Fruit fly (Drosophila melanogaster): ENCODE results near the gene Ge-1.

Ge-1 gene

DNA sequence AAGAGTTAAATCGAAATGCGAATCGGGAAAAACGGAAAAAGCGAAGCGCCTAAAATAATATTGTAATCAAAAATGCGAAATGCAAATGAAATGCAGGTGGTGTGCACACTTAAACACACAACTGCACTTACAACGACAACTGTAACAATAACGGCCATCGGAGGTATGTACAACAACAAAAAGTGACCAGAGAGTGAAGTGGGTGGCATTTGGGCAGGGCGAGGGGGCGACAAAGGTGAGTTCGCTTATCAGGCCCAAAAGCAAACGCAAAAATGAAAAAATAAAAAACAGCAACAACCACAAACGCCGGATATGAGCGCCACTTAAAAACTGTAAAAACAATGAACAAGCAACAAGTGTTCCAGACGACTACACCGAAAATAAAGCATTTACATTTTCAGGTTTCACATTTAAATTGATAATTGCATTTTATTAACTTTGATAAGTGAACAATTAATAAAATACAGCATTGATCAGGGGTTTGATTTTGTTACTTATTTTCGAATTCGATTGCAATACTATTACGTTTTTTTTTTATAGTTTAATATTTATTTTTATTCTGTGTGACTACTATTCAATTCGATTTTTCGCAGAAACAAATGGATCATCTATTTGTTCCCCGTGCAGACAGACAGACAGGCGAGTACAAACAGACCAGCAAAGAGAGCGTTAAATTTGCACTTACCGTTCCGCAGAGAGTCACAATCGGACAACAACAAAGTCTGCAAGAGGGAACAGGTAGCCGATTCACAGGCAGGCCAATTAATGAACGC lies 35.4 kb downstream of the Ge-1 start (continued):
- TF ChIP-seq Nf-YB (GFP tag; optimal IDR thresholded peaks at IDR 0.05) (no peak), CG15601 (tag; optimal IDR thresholded peaks at IDR 0.05) (no peak), zf30C (GFP tag; optimal IDR thresholded peaks at IDR 0.05) (peak; percentile 39), z (GFP tag; IDR thresholded peaks at IDR 0.05) (no peak), eyg (GFP tag; optimal IDR thresholded peaks at IDR 0.05) (no peak), dimm (GFP tag; IDR thresholded peaks at IDR 0.05) (no peak), CG7987 (GFP tag; optimal IDR thresholded peaks at IDR 0.05) (no peak), CG9797 (GFP tag; optimal IDR thresholded peaks at IDR 0.05) (no peak), eve (GFP tag; optimal IDR thresholded peaks at IDR 0.05) (no peak), CG6272 (GFP tag; IDR thresholded peaks at IDR 0.05) (no peak), Hand (GFP tag; optimal IDR thresholded peaks at IDR 0.05) (peak; percentile 43), unpg (GFP tag; optimal IDR thresholded peaks at IDR 0.05) (peak; percentile 33), CG6689 (GFP tag; IDR thresholded peaks at IDR 0.05) (peak; percentile 42; the same call in 1 of the 2 replicates), fd102C (GFP tag; optimal IDR thresholded peaks at IDR 0.05) (no peak), CG4360 (GFP tag; IDR thresholded peaks at IDR 0.05) (peak; percentile 26; the same call in 1 of the 2 replicates), CG2199 (GFP tag; IDR thresholded peaks at IDR 0.05) (no peak), CG42726 (GFP tag; IDR thresholded peaks at IDR 0.05; ENCODE audit: partially characterized antibody) (no peak), jigr1 (GFP tag; IDR thresholded peaks at IDR 0.05) (no peak), BEAF-32 (GFP tag; optimal IDR thresholded peaks at IDR 0.05) (no peak), CG11093 (GFP tag; IDR thresholded peaks at IDR 0.05) (no peak), CG3065 (GFP tag; optimal IDR thresholded peaks at IDR 0.05) (no peak), Ssrp (tag; optimal IDR thresholded peaks at IDR 0.05) (no peak), ab (GFP tag; optimal IDR thresholded peaks at IDR 0.05) (no peak), slbo (GFP tag; IDR thresholded peaks at IDR 0.05) (peak; percentile 76), crc (GFP tag; optimal IDR thresholded peaks at IDR 0.05) (no peak), fu2 (GFP tag; optimal IDR thresholded peaks at IDR 0.05) (no peak), Xrp1 (GFP tag; IDR thresholded peaks at IDR 0.05) (no peak), CG10654 (GFP tag; optimal IDR thresholded peaks at IDR 0.05) (no peak), CG6854 (GFP tag; optimal IDR thresholded peaks at IDR 0.05) (no peak), Dbx (GFP tag; IDR thresholded peaks at IDR 0.05) (peak; percentile 65; the same call in 2 of the 3 replicates), amos (GFP tag; IDR thresholded peaks at IDR 0.05; ENCODE audit: partially characterized antibody) (no peak), gcm (GFP tag; optimal IDR thresholded peaks at IDR 0.05) (no peak), D19B (GFP tag; optimal IDR thresholded peaks at IDR 0.05) (peak; percentile 33), Oaz (GFP tag; IDR thresholded peaks at IDR 0.05) (no peak), CG1602 (GFP tag; optimal IDR thresholded peaks at IDR 0.05) (no peak), CG17802 (tag; optimal IDR thresholded peaks at IDR 0.05) (no peak), ap (GFP tag; IDR thresholded peaks at IDR 0.05) (no peak), CG6654 (GFP tag; optimal IDR thresholded peaks at IDR 0.05) (no peak), Sox100B (GFP tag; optimal IDR thresholded peaks at IDR 0.05) (no peak), CG32772 (GFP tag; IDR thresholded peaks at IDR 0.05) (no peak), ro (GFP tag; IDR thresholded peaks at IDR 0.05) (no peak), danr (GFP tag; IDR thresholded peaks at IDR 0.05) (no peak), CG4424 (GFP tag; optimal IDR thresholded peaks at IDR 0.05) (peak; percentile 11), crp (GFP tag; optimal IDR thresholded peaks at IDR 0.05) (no peak), CG13775 (GFP tag; optimal IDR thresholded peaks at IDR 0.05) (peak; percentile 41), CG30020 (tag; optimal IDR thresholded peaks at IDR 0.05) (no peak), CG9727 (GFP tag; optimal IDR thresholded peaks at IDR 0.05) (peak; percentile 12), NC2α (GFP tag; optimal IDR thresholded peaks at IDR 0.05) (no peak), CG11456 (GFP tag; IDR thresholded peaks at IDR 0.05) (0 out of 3 replicates have a peak, but pooled peaks have one; percentile 6), az2 (GFP tag; optimal IDR thresholded peaks at IDR 0.05) (no peak)

All from whole organism, embryonic.